Worm (Caenorhabditis elegans) whole organism, early embryonic: Measurements from ENCODE around the gene C43H6.4.

ENCODE experiments used
- B0310.2 ChIP-seq: sonication (generic microtip); optimal IDR thresholded peaks from 2 replicates; lab custom pipeline; 2016; ENCODE audit warnings: mild to moderate bottlenecking, missing genetic modification characterization, missing compliant biosample characterization
- F13C5.2 ChIP-seq: sonication (generic microtip); optimal IDR thresholded peaks from 2 replicates; lab custom pipeline; 2017; ENCODE audit warnings: mild to moderate bottlenecking, missing genetic modification characterization, inconsistent platforms, missing compliant biosample characterization
- aly-1 ChIP-seq: sonication (generic microtip); optimal IDR thresholded peaks from 2 replicates; lab custom pipeline; 2016; ENCODE audit warnings: missing genetic modification characterization, missing compliant biosample characterization
- ama-1 ChIP-seq: fragments of 150-350 bp; optimal IDR thresholded peaks from 2 replicates; lab custom pipeline; 2014
- ceh-13 ChIP-seq: fragments of 200-800 bp; sonication (Bioruptor generic); optimal IDR thresholded peaks from 2 replicates; lab custom pipeline; 2018; ENCODE audit warnings: mild to moderate bottlenecking, missing genetic modification characterization, missing compliant biosample characterization
- ceh-36 ChIP-seq: sonication (generic microtip); optimal IDR thresholded peaks from 2 replicates; lab custom pipeline; 2016; ENCODE audit warnings: missing genetic modification characterization, inconsistent platforms, missing compliant biosample characterization
- ets-7 ChIP-seq: sonication (generic microtip); optimal IDR thresholded peaks from 2 replicates; lab custom pipeline; 2016; ENCODE audit warnings: missing genotype, missing genetic modification characterization, missing compliant biosample characterization
- flt-1 ChIP-seq: fragments of 200-800 bp; sonication (Bioruptor generic); IDR thresholded peaks from 2 replicates; pipeline ENCODE4 v1.3.6; 2022; ENCODE audit warnings: missing genetic modification characterization, missing compliant biosample characterization
- hmbx-1 ChIP-seq: sonication (generic microtip); optimal IDR thresholded peaks from 2 replicates; lab custom pipeline; 2016; ENCODE audit warnings: mild to moderate bottlenecking, missing genetic modification characterization, missing compliant biosample characterization
- hmg-4 ChIP-seq: fragments of 200-800 bp; sonication (Bioruptor generic); optimal IDR thresholded peaks from 2 replicates; lab custom pipeline; 2018; ENCODE audit warnings: mild to moderate bottlenecking, missing genetic modification characterization, missing compliant biosample characterization
- hnd-1 ChIP-seq: sonication (generic microtip); optimal IDR thresholded peaks from 2 replicates; lab custom pipeline; 2016; ENCODE audit warnings: missing genetic modification characterization, missing compliant biosample characterization
- pes-1 ChIP-seq: fragments of 200-800 bp; sonication (Bioruptor generic); IDR thresholded peaks from 2 replicates; pipeline ENCODE4 v1.3.6; 2022; ENCODE audit warnings: missing genetic modification reagents, missing genetic modification characterization, missing compliant biosample characterization
- scrt-1 ChIP-seq: fragments of 200-800 bp; sonication (Bioruptor generic); IDR thresholded peaks from 2 replicates; pipeline ENCODE4 v1.3.6; 2022; ENCODE audit warnings: missing genetic modification characterization, missing compliant biosample characterization
- sea-1 ChIP-seq: fragments of 200-800 bp; sonication (Bioruptor generic); conservative IDR thresholded peaks from 2 replicates; pipeline ENCODE4 v1.3.6; 2022; ENCODE audit warnings: missing genetic modification characterization, missing compliant biosample characterization
- tbx-11 ChIP-seq: fragments of 200-800 bp; sonication (Bioruptor generic); IDR thresholded peaks from 2 replicates; pipeline ENCODE4 v1.3.6; 2022; ENCODE audit warnings: missing genetic modification characterization, missing compliant biosample characterization
- tbx-37 ChIP-seq: fragments of 200-800 bp; sonication (Bioruptor generic); conservative IDR thresholded peaks from 2 replicates; pipeline ENCODE4 v1.3.6; 2022; ENCODE audit warnings: missing genetic modification reagents, missing genetic modification characterization, missing compliant biosample characterization
- tra-4 ChIP-seq: sonication (generic microtip); optimal IDR thresholded peaks from 2 replicates; lab custom pipeline; 2017; ENCODE audit warnings: missing genetic modification characterization, missing compliant biosample characterization

The C43H6.4 gene

DNA sequence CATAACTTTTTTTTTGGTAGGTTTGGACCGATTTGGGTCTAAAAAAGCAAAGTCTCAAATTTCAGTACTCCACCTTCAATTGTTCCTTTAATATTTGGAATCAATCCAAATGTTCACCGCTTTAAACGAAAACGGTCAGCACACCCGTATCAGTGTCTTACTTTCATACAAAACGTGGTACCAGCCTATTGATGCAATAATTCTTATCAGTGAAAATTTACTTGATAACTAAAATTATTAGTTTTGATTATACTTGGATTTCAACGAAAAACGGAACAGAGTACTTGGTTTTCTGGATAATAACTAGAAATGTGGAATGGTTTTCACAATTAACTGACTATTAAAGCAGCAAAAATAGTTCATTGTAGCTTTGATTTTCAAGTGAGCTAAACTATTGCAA is 33.2 kb upstream of the C43H6.4 start:
- no peak for TF ChIP-seq ceh-36 (tag; lab: Kevin White, UChicago)
- no peak for TF ChIP-seq F13C5.2 (tag; lab: Kevin White, UChicago)
- TF ChIP-seq sea-1 (GFP tag; lab: Robert Waterston, UW), result no peak
- TF ChIP-seq flt-1 (GFP tag; lab: Robert Waterston, UW), result no peak
- no peak for TF ChIP-seq ama-1 (lab: Kevin White, UChicago)
- TF ChIP-seq ceh-13 (GFP tag; lab: Kevin White, UChicago), result no peak
- no peak for TF ChIP-seq tbx-37 (GFP tag; lab: Robert Waterston, UW)
- no peak for TF ChIP-seq scrt-1 (GFP tag; lab: Robert Waterston, UW)
- TF ChIP-seq B0310.2 (tag; lab: Kevin White, UChicago), result no peak
- no peak for TF ChIP-seq hmbx-1
- TF ChIP-seq aly-1, result no peak
- no peak for TF ChIP-seq hnd-1 (tag; lab: Kevin White, UChicago)

DNA sequence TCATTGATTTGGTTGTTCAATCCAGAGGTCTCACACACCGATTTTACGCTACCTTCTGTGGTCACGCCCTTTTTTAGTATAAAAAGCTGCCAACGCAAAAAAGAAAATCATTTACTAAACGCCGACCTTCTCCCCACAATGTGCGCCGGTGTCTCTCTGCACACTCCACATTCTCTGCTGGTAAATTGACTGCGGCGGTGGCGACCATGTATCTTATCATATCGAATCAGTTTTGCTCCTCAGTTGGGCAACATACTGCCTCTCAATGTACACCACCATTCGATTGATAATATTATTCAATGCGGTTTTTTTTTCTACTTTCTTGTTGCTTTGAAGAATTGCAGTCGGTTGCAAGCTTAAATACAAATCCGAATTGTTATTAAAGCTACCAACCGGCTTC is 31.7 kb upstream of the C43H6.4 start:
- TF ChIP-seq ets-7 (tag; lab: Kevin White, UChicago), result no peak
- no peak for TF ChIP-seq F13C5.2 (tag; lab: Kevin White, UChicago)
- TF ChIP-seq B0310.2 (tag; lab: Kevin White, UChicago), result no peak
- no peak for TF ChIP-seq hnd-1 (tag; lab: Kevin White, UChicago)
- TF ChIP-seq scrt-1 (GFP tag; lab: Robert Waterston, UW), result no peak
- TF ChIP-seq tra-4 (tag; lab: Kevin White, UChicago), result no peak

DNA sequence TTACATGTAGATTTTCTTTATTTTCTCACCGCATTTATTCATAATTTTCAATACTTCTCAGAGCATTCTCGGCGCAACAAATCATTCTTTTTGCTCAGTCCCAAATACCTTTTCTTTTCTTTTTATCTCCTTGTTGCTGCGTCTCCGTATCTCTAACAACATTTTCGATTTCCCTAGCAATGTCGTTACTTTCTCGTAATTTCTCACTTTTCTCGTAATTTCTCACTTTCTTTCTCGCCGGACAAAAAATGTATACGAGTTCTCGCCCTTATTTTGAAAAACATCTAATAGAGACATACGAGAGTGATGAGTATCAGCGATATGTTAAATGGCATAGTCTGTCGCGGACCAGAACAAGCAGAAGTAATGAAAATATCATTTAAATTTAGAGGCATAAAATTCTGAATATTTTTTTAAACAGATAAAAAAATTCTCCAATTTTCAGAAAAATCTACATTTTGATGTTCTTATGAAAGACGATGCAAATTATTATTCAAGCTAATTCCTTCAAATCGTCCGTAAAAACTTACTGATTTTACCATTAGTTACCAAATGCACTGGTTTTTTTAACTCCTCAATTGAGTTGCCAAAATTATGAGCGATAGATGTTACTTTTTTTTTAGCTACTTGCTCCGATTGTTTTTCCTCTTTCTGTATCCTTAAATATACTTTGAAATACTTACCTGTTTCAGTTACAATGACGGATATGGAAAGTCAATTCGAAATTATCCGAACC is 28.4 kb upstream of the C43H6.4 start, which contains the start of gene F47G3.3:
Gene F47G3.3, plus strand, starts transcription at position 686 of the 736 bp plus-strand sequence.
- TF ChIP-seq tra-4 (tag; lab: Kevin White, UChicago) (no peak), ceh-36 (tag; lab: Kevin White, UChicago) (no peak)

DNA sequence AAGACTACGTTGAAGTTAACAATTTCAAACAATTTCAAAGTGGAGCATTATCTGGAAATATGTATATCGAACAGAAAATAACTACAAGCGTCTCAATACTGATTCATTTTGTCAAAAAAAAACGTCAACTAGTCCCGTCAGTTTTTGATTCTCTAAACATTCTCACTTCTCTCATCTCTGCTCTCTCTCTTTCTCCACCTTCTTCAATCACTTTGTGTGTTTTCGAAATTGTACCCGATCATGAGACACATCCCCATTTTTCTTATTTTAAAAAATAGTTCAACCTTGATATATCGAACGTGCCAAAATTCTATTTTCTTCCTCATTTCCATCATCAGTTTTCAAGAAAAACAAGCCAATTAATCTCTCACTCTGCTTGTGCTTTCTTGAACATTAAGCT is 23.0 kb upstream of the C43H6.4 start:
- no peak for TF ChIP-seq tra-4 (tag; lab: Kevin White, UChicago)
- TF ChIP-seq pes-1 (GFP tag; lab: Robert Waterston, UW), result no peak
- TF ChIP-seq ceh-13 (GFP tag; lab: Kevin White, UChicago), result no peak
- no peak for TF ChIP-seq scrt-1 (GFP tag; lab: Robert Waterston, UW)
- no peak for TF ChIP-seq flt-1 (GFP tag; lab: Robert Waterston, UW)
- TF ChIP-seq tbx-11, result no peak
- TF ChIP-seq hnd-1 (tag; lab: Kevin White, UChicago), result no peak
- TF ChIP-seq aly-1, result no peak
- no peak for TF ChIP-seq B0310.2 (tag; lab: Kevin White, UChicago)
- no peak for TF ChIP-seq hmbx-1
- no peak for TF ChIP-seq sea-1 (GFP tag; lab: Robert Waterston, UW)
- no peak for TF ChIP-seq tbx-37 (GFP tag; lab: Robert Waterston, UW)
- TF ChIP-seq hmg-4 (GFP tag; lab: Kevin White, UChicago), result no peak
- TF ChIP-seq ets-7 (tag; lab: Kevin White, UChicago), result no peak
- TF ChIP-seq F13C5.2 (tag; lab: Kevin White, UChicago), result no peak
- no peak for TF ChIP-seq ceh-36 (tag; lab: Kevin White, UChicago)
- TF ChIP-seq ama-1 (lab: Kevin White, UChicago), result no peak

DNA sequence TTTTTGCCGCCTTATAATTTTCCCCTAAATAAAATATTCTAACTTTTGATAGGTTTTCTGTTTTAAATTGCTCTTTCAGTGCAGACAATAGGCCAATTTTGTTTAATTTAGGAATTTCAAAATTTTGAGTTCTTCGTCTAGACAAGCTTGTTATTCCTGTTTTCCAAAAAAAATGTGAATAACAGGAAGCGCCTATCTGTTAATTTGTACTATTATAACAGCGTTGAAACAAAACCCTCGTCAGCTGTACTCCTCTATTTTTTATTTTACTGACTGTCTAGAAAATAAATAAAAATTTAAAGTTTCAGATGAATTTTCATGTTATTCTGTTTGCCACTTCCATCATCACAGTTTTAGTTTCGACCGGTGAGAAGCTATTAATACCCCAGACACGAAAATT is 22.5 kb upstream of the C43H6.4 start, which contains the start of gene F47G3.4:
Gene F47G3.4, plus strand, starts transcription at position 301 of the 400 bp plus-strand sequence.
- TF ChIP-seq scrt-1 (GFP tag; lab: Robert Waterston, UW) (no peak), hmbx-1 (no peak), aly-1 (no peak), F13C5.2 (tag; lab: Kevin White, UChicago) (no peak), ets-7 (tag; lab: Kevin White, UChicago) (no peak)

DNA sequence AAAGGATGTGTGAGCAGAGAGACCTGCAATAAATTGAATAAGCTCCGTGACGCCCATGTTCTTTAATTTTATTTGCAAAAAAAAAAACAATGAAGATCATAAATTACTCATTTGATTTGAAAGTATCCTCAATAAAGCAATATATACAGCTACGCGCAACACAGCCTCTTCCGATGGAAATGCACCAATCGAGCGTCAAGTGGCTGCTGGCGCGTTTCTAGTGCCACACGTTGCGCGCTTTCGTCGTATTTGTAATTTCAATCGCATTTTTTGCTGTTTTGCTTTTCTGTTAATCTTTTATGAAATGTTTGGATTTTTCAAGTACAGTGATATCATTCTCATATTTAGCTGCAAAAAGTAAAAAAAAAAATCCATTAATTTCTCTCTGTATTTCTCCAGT is 21.6 kb upstream of the C43H6.4 start:
- TF ChIP-seq B0310.2 (tag; lab: Kevin White, UChicago), result no peak
- peak; percentile 27 for TF ChIP-seq F13C5.2 (tag; lab: Kevin White, UChicago)
- no peak for TF ChIP-seq ets-7 (tag; lab: Kevin White, UChicago)
- TF ChIP-seq hmbx-1, result no peak
- no peak for TF ChIP-seq ama-1 (lab: Kevin White, UChicago)

DNA sequence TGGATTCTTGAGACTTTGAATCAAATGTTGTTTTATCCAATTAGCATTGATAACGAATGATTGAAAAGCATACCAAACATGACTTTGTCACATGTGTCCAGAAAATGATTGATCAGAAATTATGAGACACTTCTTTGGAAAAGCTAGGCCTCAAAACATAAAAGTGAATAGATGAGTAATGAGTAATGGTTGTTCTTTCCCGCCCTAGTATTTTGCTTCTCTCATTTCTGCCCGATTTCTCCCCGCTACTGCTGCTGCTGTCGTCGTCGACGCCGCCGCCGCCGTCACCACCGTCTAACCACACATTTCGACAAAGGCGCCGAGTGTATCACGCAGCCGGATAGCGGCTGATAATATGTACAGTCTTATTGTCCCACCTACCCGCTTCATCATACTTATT is 18.4 kb upstream of the C43H6.4 start, which contains the start of gene F47G3.1:
Gene F47G3.1, plus strand, starts transcription at position 301 of the 400 bp plus-strand sequence.
- TF ChIP-seq F13C5.2 (tag; lab: Kevin White, UChicago) (no peak), tbx-11 (no peak), tbx-37 (GFP tag; lab: Robert Waterston, UW) (no peak), hnd-1 (tag; lab: Kevin White, UChicago) (no peak), aly-1 (no peak), hmbx-1 (no peak), ets-7 (tag; lab: Kevin White, UChicago) (no peak)

DNA sequence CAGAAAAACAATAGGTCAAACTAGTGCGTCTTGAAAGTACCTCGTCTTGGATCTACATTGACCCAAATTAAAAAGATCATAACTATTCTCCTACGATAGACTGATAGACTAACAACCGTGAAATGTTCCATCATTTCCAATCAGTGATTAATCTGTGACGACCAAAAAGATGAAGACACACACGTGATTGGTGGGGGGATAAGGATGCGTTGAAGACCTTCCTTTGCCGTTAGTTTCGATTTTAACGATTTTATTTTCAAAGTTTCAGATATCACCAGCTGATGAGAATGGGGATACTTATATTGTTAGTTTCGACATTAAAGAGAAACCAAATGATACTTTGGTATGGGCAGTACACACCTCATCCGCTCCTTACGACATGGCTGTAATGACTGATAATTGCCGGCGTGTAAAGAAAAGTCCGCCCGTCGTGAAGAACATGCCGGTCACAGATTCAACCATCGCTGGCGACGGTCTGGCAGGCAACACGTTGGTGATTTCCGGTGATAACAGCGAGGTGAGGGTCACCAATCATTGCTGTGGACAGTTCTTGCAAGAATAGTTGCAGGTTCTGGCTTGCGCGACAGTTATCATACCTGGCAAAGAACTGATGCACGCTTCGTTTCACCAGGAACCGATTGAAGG is 16.8 kb upstream of the C43H6.4 start:
- TF ChIP-seq flt-1 (GFP tag; lab: Robert Waterston, UW) (no peak), aly-1 (no peak), hnd-1 (tag; lab: Kevin White, UChicago) (no peak), ceh-36 (tag; lab: Kevin White, UChicago) (no peak), ceh-13 (GFP tag; lab: Kevin White, UChicago) (no peak), ets-7 (tag; lab: Kevin White, UChicago) (no peak), pes-1 (GFP tag; lab: Robert Waterston, UW) (no peak), B0310.2 (tag; lab: Kevin White, UChicago) (no peak), scrt-1 (GFP tag; lab: Robert Waterston, UW) (no peak), hmbx-1 (no peak), hmg-4 (GFP tag; lab: Kevin White, UChicago) (no peak)
